Worm (Caenorhabditis elegans) whole organism, mixed stage, embryonic: Measurements from ENCODE around the gene miro-1.
A peak's percentile ranks its signal among the peaks of the same experiment; 100 is the strongest.
"Not testable (repeated sequence)": the region's sequence is repeated elsewhere in the genome, so short reads cannot be mapped to it uniquely, and the experiment has no call there.

Experiments
- M03D4.4 ChIP-seq: sonication (generic microtip); optimal IDR thresholded peaks from 2 replicates; lab custom pipeline; 2017; ENCODE audit warnings: mild to moderate bottlenecking, missing genetic modification characterization, missing compliant biosample characterization
- bed-3 ChIP-seq: fragments of 200-800 bp; sonication (Bioruptor generic); optimal IDR thresholded peaks from 3 replicates; lab custom pipeline; 2018; ENCODE audit warnings: mild to moderate bottlenecking, missing genetic modification characterization, moderate library complexity, missing compliant biosample characterization
- blmp-1 ChIP-seq: fragments of 150-350 bp; optimal IDR thresholded peaks from 2 replicates; lab custom pipeline; 2014; ENCODE audit warnings: missing biosample characterization, missing genetic modification characterization
- ceh-39 ChIP-seq: fragments of 150-350 bp; optimal IDR thresholded peaks from 2 replicates; lab custom pipeline; 2014; ENCODE audit warnings: missing biosample characterization, missing genetic modification characterization
- ceh-43 ChIP-seq: fragments of 200-800 bp; sonication (Bioruptor generic); optimal IDR thresholded peaks from 2 replicates; lab custom pipeline; 2018; ENCODE audit warnings: mild to moderate bottlenecking, missing genetic modification characterization, moderate library complexity, missing compliant biosample characterization
- ces-1 ChIP-seq: fragments of 150-350 bp; optimal IDR thresholded peaks from 2 replicates; lab custom pipeline; 2014; ENCODE audit warnings: missing biosample characterization, missing genetic modification reagents, missing genetic modification characterization
- cnd-1 ChIP-seq: fragments of 200-800 bp; sonication (Bioruptor generic); optimal IDR thresholded peaks from 2 replicates; lab custom pipeline; 2018; ENCODE audit warnings: mild to moderate bottlenecking, missing genetic modification characterization, missing compliant biosample characterization
- drap-1 ChIP-seq: fragments of 200-800 bp; sonication (Bioruptor generic); optimal IDR thresholded peaks from 3 replicates; lab custom pipeline; 2018; ENCODE audit warnings: mild to moderate bottlenecking, missing genetic modification characterization, missing compliant biosample characterization
- elt-1 ChIP-seq: sonication (generic microtip); optimal IDR thresholded peaks from 2 replicates; lab custom pipeline; 2017; ENCODE audit warnings: missing genetic modification characterization, mild to moderate bottlenecking, missing compliant biosample characterization, antibody characterized with exemption, moderate library complexity, borderline replicate concordance; ENCODE audit not compliant: insufficient read depth
- flh-1 ChIP-seq: fragments of 200-800 bp; sonication (Bioruptor generic); optimal IDR thresholded peaks from 2 replicates; lab custom pipeline; 2018; ENCODE audit warnings: mild to moderate bottlenecking, missing genetic modification characterization, moderate library complexity, missing compliant biosample characterization
- ham-2 ChIP-seq: fragments of 200-800 bp; sonication (Bioruptor generic); optimal IDR thresholded peaks from 2 replicates; lab custom pipeline; 2018; ENCODE audit warnings: mild to moderate bottlenecking, missing genetic modification characterization, missing compliant biosample characterization
- hlh-1 ChIP-seq: fragments of 150-350 bp; optimal IDR thresholded peaks from 2 replicates; lab custom pipeline; 2014; ENCODE audit warnings: missing biosample characterization, missing genetic modification reagents, missing genetic modification characterization
- lin-32 ChIP-seq: fragments of 200-800 bp; sonication (Bioruptor generic); optimal IDR thresholded peaks from 2 replicates; lab custom pipeline; 2018; ENCODE audit warnings: mild to moderate bottlenecking, missing genetic modification characterization, missing compliant biosample characterization
- lsy-2 ChIP-seq: fragments of 150-350 bp; optimal IDR thresholded peaks from 2 replicates; lab custom pipeline; 2014; ENCODE audit warnings: missing biosample characterization, missing genetic modification characterization
- mab-5 ChIP-seq: fragments of 150-350 bp; optimal IDR thresholded peaks from 2 replicates; lab custom pipeline; 2014; ENCODE audit warnings: missing biosample characterization, missing genetic modification characterization
- mep-1 ChIP-seq: fragments of 150-350 bp; optimal IDR thresholded peaks from 2 replicates; lab custom pipeline; 2017; ENCODE audit warnings: missing biosample characterization, missing genetic modification reagents, missing genetic modification characterization, inconsistent platforms
- mls-2 ChIP-seq: sonication (generic microtip); optimal IDR thresholded peaks from 2 replicates; lab custom pipeline; 2016; ENCODE audit warnings: mild to moderate bottlenecking, missing genetic modification characterization, moderate library complexity, missing compliant biosample characterization
- nhr-12 ChIP-seq: fragments of 150-350 bp; optimal IDR thresholded peaks from 2 replicates; lab custom pipeline; 2014; ENCODE audit warnings: missing biosample characterization, missing genetic modification characterization
- nhr-2 ChIP-seq: fragments of 150-350 bp; optimal IDR thresholded peaks from 2 replicates; lab custom pipeline; 2014; ENCODE audit warnings: missing biosample characterization, missing genetic modification characterization
- nhr-28 ChIP-seq: fragments of 150-350 bp; optimal IDR thresholded peaks from 2 replicates; lab custom pipeline; 2014; ENCODE audit warnings: missing biosample characterization, missing genetic modification characterization
- nhr-76 ChIP-seq: sonication (generic microtip); optimal IDR thresholded peaks from 2 replicates; lab custom pipeline; 2017; ENCODE audit warnings: missing biosample characterization, missing genetic modification characterization
- sem-2 ChIP-seq: fragments of 200-800 bp; sonication (Bioruptor generic); optimal IDR thresholded peaks from 2 replicates; lab custom pipeline; 2018; ENCODE audit warnings: mild to moderate bottlenecking, missing genetic modification characterization, missing compliant biosample characterization
- snpc-4 ChIP-seq: fragments of 150-350 bp; optimal IDR thresholded peaks from 2 replicates; lab custom pipeline; 2014; ENCODE audit warnings: missing biosample characterization, missing genetic modification characterization
- sptf-1 ChIP-seq: sonication (generic microtip); optimal IDR thresholded peaks from 2 replicates; lab custom pipeline; 2017; ENCODE audit warnings: mild to moderate bottlenecking, missing genetic modification characterization, moderate library complexity, missing compliant biosample characterization
- tbx-8 ChIP-seq: fragments of 200-800 bp; sonication (Bioruptor generic); optimal IDR thresholded peaks from 2 replicates; lab custom pipeline; 2018; ENCODE audit warnings: mild to moderate bottlenecking, missing genetic modification characterization, moderate library complexity, missing compliant biosample characterization
- unc-120 ChIP-seq: sonication (generic microtip); optimal IDR thresholded peaks from 2 replicates; lab custom pipeline; 2017; ENCODE audit warnings: missing genetic modification characterization, missing compliant biosample characterization; ENCODE audit not compliant: poor library complexity, severe bottlenecking
- unc-39 ChIP-seq: fragments of 150-350 bp; optimal IDR thresholded peaks from 2 replicates; lab custom pipeline; 2014; ENCODE audit warnings: missing biosample characterization, missing genetic modification characterization
- unc-62 ChIP-seq: fragments of 150-350 bp; optimal IDR thresholded peaks from 2 replicates; lab custom pipeline; 2014; ENCODE audit warnings: missing biosample characterization, missing genetic modification reagents, missing genetic modification characterization
- zip-8 ChIP-seq: fragments of 150-350 bp; optimal IDR thresholded peaks from 2 replicates; lab custom pipeline; 2014; ENCODE audit warnings: missing biosample characterization, missing genetic modification characterization
- ztf-11 ChIP-seq: fragments of 150-350 bp; optimal IDR thresholded peaks from 2 replicates; lab custom pipeline; 2014; ENCODE audit warnings: missing biosample characterization, missing genetic modification characterization

miro-1 gene

DNA sequence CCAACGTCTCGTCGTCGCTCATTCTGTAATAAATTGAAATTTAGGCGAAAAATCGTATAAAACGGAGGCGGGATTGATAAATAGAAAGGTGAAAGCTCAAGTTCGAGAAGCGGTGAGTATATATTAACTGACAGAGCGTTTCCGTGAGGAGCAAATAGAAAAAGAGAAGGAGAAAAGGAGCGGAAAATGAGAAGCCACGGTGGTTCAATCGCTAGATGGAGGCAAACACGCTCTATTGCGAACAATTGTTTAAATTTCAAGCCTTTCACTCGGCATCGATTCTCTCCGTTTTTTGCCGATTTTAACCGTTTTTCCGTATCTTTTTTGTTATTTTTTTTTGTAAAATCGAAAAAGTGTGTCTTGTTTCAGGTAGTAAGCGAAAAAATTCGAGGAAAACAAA is at the start of gene miro-1:
TSS of gene miro-1 (minus strand) at position 23 of the 400 bp plus-strand sequence.
- not testable (repeated sequence) for TF ChIP-seq unc-39 (tag; lab: Kevin White, UChicago); ceh-39 (tag; lab: Kevin White, UChicago); ces-1 (GFP tag; lab: Kevin White, UChicago)

DNA sequence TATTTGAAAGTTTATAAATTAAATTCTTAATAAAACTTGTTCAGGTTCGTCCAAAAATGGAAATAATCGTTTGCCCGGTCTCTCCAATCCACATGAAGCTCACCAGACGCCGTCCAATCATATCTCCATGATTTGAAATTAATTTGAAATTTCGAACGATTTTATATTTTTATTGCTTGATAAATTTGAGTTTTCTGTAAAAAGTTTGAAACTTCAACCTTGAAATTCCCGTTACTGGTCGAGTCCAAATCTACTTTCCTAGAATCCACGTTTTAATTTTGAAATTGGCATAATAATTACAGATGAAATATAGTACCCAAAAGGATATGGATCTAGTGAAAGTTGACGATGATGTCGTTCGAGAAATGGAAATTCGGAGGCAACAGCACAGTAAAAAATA is 48.8 kb upstream of the miro-1 start, which contains the start of gene npp-26:
TSS of gene npp-26 (plus strand) at position 301 of the 400 bp plus-strand sequence.
- no peak for TF ChIP-seq nhr-2 (tag; lab: Kevin White, UChicago)
- TF ChIP-seq ceh-43 (GFP tag; lab: Kevin White, UChicago), result no peak
- TF ChIP-seq tbx-8, result no peak
- no peak for TF ChIP-seq ceh-39 (tag; lab: Kevin White, UChicago)
- no peak for TF ChIP-seq unc-120 (tag; lab: Kevin White, UChicago)
- TF ChIP-seq blmp-1 (tag; lab: Kevin White, UChicago), result no peak
- TF ChIP-seq bed-3, result no peak
- no peak for TF ChIP-seq unc-39 (tag; lab: Kevin White, UChicago)
- no peak for TF ChIP-seq unc-62 (GFP tag; lab: Kevin White, UChicago)
- no peak for TF ChIP-seq ham-2
- TF ChIP-seq lsy-2 (tag; lab: Kevin White, UChicago), result no peak

DNA sequence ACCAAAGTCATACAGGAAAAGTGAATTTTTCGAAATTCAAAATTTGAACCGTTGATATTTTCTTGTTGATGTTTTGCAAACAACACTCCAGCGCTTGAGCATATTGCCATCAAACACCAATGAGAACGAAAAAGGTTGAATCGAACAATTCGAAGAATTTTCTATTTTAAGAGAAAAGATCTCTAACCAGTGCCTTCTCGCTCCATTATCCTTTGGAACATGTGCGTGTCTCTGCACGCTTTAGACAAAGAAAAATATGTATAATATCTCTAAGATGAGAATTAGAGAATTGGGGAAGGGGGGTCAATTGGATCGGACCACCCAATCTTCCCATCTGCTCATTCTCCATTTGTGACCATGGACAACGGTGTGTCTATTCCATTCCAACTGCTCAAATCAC is 48.2 kb upstream of the miro-1 start, which contains the start of gene Y17G9B.2:
TSS of gene Y17G9B.2 (plus strand) at position 301 of the 400 bp plus-strand sequence.
- TF ChIP-seq blmp-1 (tag; lab: Kevin White, UChicago), result no peak
- TF ChIP-seq bed-3, result no peak
- no peak for TF ChIP-seq nhr-12 (tag; lab: Kevin White, UChicago)
- TF ChIP-seq hlh-1, result no peak
- TF ChIP-seq ces-1 (GFP tag; lab: Kevin White, UChicago), result no peak
- TF ChIP-seq mep-1 (tag; lab: Kevin White, UChicago), result no peak
- no peak for TF ChIP-seq nhr-28
- no peak for TF ChIP-seq M03D4.4 (tag; lab: Kevin White, UChicago)
- no peak for TF ChIP-seq mls-2 (tag; lab: Kevin White, UChicago)
- no peak for TF ChIP-seq zip-8 (tag; lab: Kevin White, UChicago)
- TF ChIP-seq mab-5 (tag; lab: Kevin White, UChicago), result no peak
- TF ChIP-seq sptf-1 (tag; lab: Kevin White, UChicago), result no peak
- no peak for TF ChIP-seq drap-1 (GFP tag; lab: Kevin White, UChicago)
- TF ChIP-seq unc-39 (tag; lab: Kevin White, UChicago), result no peak
- no peak for TF ChIP-seq cnd-1 (tag; lab: Kevin White, UChicago)
- no peak for TF ChIP-seq ceh-43 (GFP tag; lab: Kevin White, UChicago)
- TF ChIP-seq elt-1, result no peak
- TF ChIP-seq ztf-11 (tag; lab: Kevin White, UChicago), result no peak
- no peak for TF ChIP-seq snpc-4 (tag; lab: Kevin White, UChicago)
- TF ChIP-seq, all 35 proteins: peak for 0

DNA sequence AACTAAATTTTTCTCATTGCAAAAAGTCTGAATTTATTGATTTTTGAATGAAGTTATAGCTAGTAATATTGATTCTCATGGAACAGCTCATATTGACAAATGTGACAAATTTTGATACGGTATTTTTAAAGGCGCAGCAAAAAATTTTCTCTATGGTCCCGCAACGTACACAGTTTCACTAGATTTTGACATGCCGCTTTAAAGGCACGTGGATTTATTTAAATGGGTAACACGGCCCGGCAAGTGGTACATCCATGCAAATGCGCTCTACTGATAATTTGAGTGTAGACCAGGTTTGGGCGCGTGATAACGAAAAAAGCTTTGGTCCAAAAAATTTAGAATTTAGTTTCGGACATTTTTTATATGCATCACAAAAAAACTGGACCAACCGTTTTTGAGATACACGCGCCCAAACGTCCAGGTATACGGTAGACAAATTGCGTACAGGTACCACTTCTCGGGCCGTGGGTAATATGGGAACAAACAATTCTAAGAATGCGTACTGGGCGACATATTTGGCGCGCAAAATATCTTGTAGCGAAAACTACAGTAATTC is 47.5 kb upstream of the miro-1 start:
- peak; percentile 4 for TF ChIP-seq lsy-2 (tag; lab: Kevin White, UChicago)
- TF ChIP-seq, all 35 proteins: peak for 1; not testable (repeated sequence) for 34

DNA sequence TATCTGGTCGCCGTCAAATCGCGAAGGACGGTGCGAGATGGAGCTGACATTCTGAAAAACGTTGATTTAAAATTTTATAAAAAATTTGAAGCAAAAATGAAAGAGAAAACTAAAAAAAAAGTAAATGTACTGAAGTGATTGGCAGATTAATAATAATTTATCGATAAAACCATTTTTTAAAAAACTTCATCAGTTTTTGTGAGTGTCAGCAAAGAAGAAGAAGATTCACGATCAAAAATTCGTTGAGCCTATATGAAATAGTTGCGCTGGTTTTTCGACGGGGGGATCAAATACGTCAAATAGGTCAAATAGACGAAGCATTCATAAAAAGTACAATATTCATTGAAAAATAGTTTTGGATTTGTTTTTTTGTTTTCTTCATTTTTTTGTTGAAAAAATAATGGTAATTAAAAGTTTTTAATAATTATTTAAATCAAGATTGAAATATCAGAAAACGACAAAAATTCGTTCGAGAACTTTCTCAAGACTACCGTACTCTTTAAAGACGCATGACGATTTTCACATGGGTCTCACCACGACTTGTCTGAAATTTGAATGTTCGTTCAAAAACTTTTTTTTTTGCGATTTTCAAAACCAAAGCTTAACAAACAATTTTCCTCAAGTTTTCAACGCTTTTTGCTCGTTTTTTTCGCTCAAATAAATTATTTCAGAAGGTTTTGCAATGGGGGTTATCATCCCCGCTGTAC is 44.9 kb upstream of the miro-1 start, which contains the start of the genes memi-1 and cyp-31A3:
TSS of gene memi-1 (minus strand) at position 51 of the 707 bp plus-strand sequence.
TSS of gene cyp-31A3 (plus strand) at position 672 of the 707 bp plus-strand sequence.
- TF ChIP-seq mls-2 (tag; lab: Kevin White, UChicago) (no peak), nhr-76 (tag; lab: Kevin White, UChicago) (no peak), sem-2 (no peak), ces-1 (GFP tag; lab: Kevin White, UChicago) (no peak), tbx-8 (no peak), flh-1 (GFP tag; lab: Kevin White, UChicago) (no peak), nhr-12 (tag; lab: Kevin White, UChicago) (no peak), mab-5 (tag; lab: Kevin White, UChicago) (no peak), elt-1 (no peak), unc-62 (GFP tag; lab: Kevin White, UChicago) (no peak), nhr-28 (no peak), cnd-1 (tag; lab: Kevin White, UChicago) (no peak), lin-32 (GFP tag; lab: Kevin White, UChicago) (no peak), snpc-4 (tag; lab: Kevin White, UChicago) (no peak)
